Worm (Caenorhabditis elegans): ENCODE measurements around the gene Y1B5A.1.

- TF ChIP-seq unc-62 (GFP tag; optimal IDR thresholded peaks at IDR 0.05 in 1 of 2) (peak in 1 of 2 experiments; percentile 29), unc-62 (tag; optimal IDR thresholded peaks at IDR 0.05) (no peak), lin-13 (GFP tag; optimal IDR thresholded peaks at IDR 0.05) (no peak), nhr-10 (tag; optimal IDR thresholded peaks at IDR 0.05) (no peak), T26A8.4 (GFP tag; IDR thresholded peaks at IDR 0.05) (peak; percentile 41; the same call in 1 of the 2 replicates), hlh-11 (tag; optimal IDR thresholded peaks at IDR 0.05) (no peak), aly-2 (tag; optimal IDR thresholded peaks at IDR 0.05) (no peak), daf-8 (GFP tag; IDR thresholded peaks at IDR 0.05) (no peak)
These were observed 19.2 kb upstream of the Y1B5A.1 start for ce11 chrX:7066003-7066402.
